Fruit fly (Drosophila melanogaster) Kc167 (cell line): ENCODE measurements around the gene CG45207.

Experiments
- Sin3A ChIP-seq: fragments of >200 bp; optimal IDR thresholded peaks from 2 replicates; lab custom pipeline; 2018; ENCODE audit warnings: missing external identifiers
- insv ChIP-seq: fragments of >200 bp; optimal IDR thresholded peaks from 3 replicates; lab custom pipeline; 2018; ENCODE audit warnings: missing external identifiers
- psq ChIP-seq: fragments of >200 bp; optimal IDR thresholded peaks from 2 replicates; lab custom pipeline; 2017; ENCODE audit warnings: missing external identifiers

dm6 chr3R:15788221-15788620 lies 13.1 kb upstream of the CG45207 start, which contains the start of gene Uros2:
- no peak for TF ChIP-seq Sin3A (lab: Kevin White, UChicago)
- TF ChIP-seq insv (lab: Kevin White, UChicago) = no peak
- TF ChIP-seq psq (lab: Kevin White, UChicago) = no peak
